Worm (Caenorhabditis elegans) whole organism, mixed stage, embryonic: ENCODE measurements around the gene ZK688.5.

ENCODE experiments used
- ces-1 ChIP-seq: fragments of 150-350 bp; optimal IDR thresholded peaks from 2 replicates; lab custom pipeline; 2014; ENCODE audit warnings: missing biosample characterization, missing genetic modification reagents, missing genetic modification characterization
- nhr-12 ChIP-seq: fragments of 150-350 bp; optimal IDR thresholded peaks from 2 replicates; lab custom pipeline; 2014; ENCODE audit warnings: missing biosample characterization, missing genetic modification characterization
- nhr-2 ChIP-seq: fragments of 150-350 bp; optimal IDR thresholded peaks from 2 replicates; lab custom pipeline; 2014; ENCODE audit warnings: missing biosample characterization, missing genetic modification characterization
- nhr-237 ChIP-seq: fragments of 150-350 bp; optimal IDR thresholded peaks from 2 replicates; lab custom pipeline; 2014; ENCODE audit warnings: missing biosample characterization, missing genetic modification characterization
- unc-62 ChIP-seq: fragments of 150-350 bp; optimal IDR thresholded peaks from 2 replicates; lab custom pipeline; 2014; ENCODE audit warnings: missing biosample characterization, missing genetic modification reagents, missing genetic modification characterization

DNA sequence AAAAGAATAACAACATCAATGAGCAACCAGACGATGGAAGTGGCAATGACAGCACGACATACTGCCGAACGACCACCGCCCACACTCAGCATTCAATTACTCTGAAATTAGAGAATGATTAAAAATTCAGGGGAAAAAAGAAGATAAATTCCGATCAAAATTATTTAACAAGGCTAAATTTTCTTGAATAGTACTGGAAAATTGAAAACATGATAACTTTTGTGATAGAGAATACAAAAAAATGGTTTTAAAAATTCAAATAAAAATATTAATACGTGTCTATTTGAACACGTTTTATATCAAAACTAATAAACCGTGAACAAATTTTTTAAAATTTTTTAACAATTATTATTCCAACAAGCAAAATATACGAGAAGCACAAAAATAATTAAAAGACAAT is 26.2 kb upstream of the ZK688.5 start, which contains the start of gene gly-3:
- TF ChIP-seq unc-62 (GFP tag; lab: Kevin White, UChicago): no peak
- no peak for TF ChIP-seq ces-1
- TF ChIP-seq nhr-237: no peak
- TF ChIP-seq nhr-2: no peak
- no peak for TF ChIP-seq nhr-12
